Fruit fly (Drosophila melanogaster): ENCODE results near the gene Dtd.

Gene Dtd

dm6 chr3R:11460502-11461358 is 30.9 kb downstream of the Dtd start, which contains the start of gene PGRP-LB (continued):
- no peak for TF ChIP-seq Bdp1 (GFP tag; optimal IDR thresholded peaks at IDR 0.05)
- TF ChIP-seq CG2678 (tag; optimal IDR thresholded peaks at IDR 0.05) = peak; percentile 49
- TF ChIP-seq bbx (GFP tag; IDR thresholded peaks at IDR 0.05; ENCODE audit: partially characterized antibody) = no peak
- TF ChIP-seq CG6272 (GFP tag; IDR thresholded peaks at IDR 0.05) = no peak
- TF ChIP-seq wor (GFP tag; IDR thresholded peaks at IDR 0.05) = no peak
- TF ChIP-seq Xbp1 (GFP tag; optimal IDR thresholded peaks at IDR 0.05) = no peak
- no peak for TF ChIP-seq CG7786 (GFP tag; optimal IDR thresholded peaks at IDR 0.05)
- no peak for TF ChIP-seq CG11723 (GFP tag; optimal IDR thresholded peaks at IDR 0.05)
- TF ChIP-seq Myb (GFP tag; optimal IDR thresholded peaks at IDR 0.05) = peak; percentile 16
- TF ChIP-seq zen (tag; optimal IDR thresholded peaks at IDR 0.05) = no peak
- 0 out of 3 replicates have a peak, but pooled peaks have one; percentile 38 for TF ChIP-seq ken (GFP tag; IDR thresholded peaks at IDR 0.05)
- TF ChIP-seq CG14014 (GFP tag; IDR thresholded peaks at IDR 0.05) = no peak
- no peak for TF ChIP-seq CG10565 (GFP tag; optimal IDR thresholded peaks at IDR 0.05)
- TF ChIP-seq ash1 (GFP tag; optimal IDR thresholded peaks at IDR 0.05) = no peak
- TF ChIP-seq CG10267 (tag; optimal IDR thresholded peaks at IDR 0.05) = no peak
- peak; percentile 36 for TF ChIP-seq mam (GFP tag; optimal IDR thresholded peaks at IDR 0.05)
- no peak for TF ChIP-seq gce (GFP tag; IDR thresholded peaks at IDR 0.05)
- TF ChIP-seq D19A (tag; optimal IDR thresholded peaks at IDR 0.05) = peak; percentile 86
- no peak for TF ChIP-seq CG30431 (GFP tag; optimal IDR thresholded peaks at IDR 0.05)
- no peak for TF ChIP-seq gcm (GFP tag; optimal IDR thresholded peaks at IDR 0.05)
- TF ChIP-seq ro (GFP tag; IDR thresholded peaks at IDR 0.05) = no peak
- no peak for TF ChIP-seq onecut (GFP tag; IDR thresholded peaks at IDR 0.05)
- TF ChIP-seq gcm2 (GFP tag; optimal IDR thresholded peaks at IDR 0.05) = no peak
- TF ChIP-seq peb (GFP tag; IDR thresholded peaks at IDR 0.05) = no peak
- TF ChIP-seq pita (GFP tag; optimal IDR thresholded peaks at IDR 0.05) = no peak
- 0 out of 3 replicates have a peak, but pooled peaks have one; percentile 51 for TF ChIP-seq CG11456 (GFP tag; IDR thresholded peaks at IDR 0.05)
- no peak for TF ChIP-seq CG12744 (GFP tag; optimal IDR thresholded peaks at IDR 0.05)
- no peak for TF ChIP-seq HLHmδ (GFP tag; optimal IDR thresholded peaks at IDR 0.05)
- TF ChIP-seq CG15601 (tag; optimal IDR thresholded peaks at IDR 0.05) = no peak
- TF ChIP-seq Doc3 (GFP tag; IDR thresholded peaks at IDR 0.05; ENCODE audit: partially characterized antibody) = no peak
- TF ChIP-seq chif (GFP tag; optimal IDR thresholded peaks at IDR 0.05) = no peak
- TF ChIP-seq CHES-1-like (GFP tag; optimal IDR thresholded peaks at IDR 0.05) = no peak
- no peak for TF ChIP-seq CG43689 (GFP tag; IDR thresholded peaks at IDR 0.05)
- TF ChIP-seq B-H1 (GFP tag; IDR thresholded peaks at IDR 0.05) = no peak
- TF ChIP-seq slou (GFP tag; optimal IDR thresholded peaks at IDR 0.05) = no peak
- TF ChIP-seq CG34224 (GFP tag; IDR thresholded peaks at IDR 0.05; ENCODE audit: partially characterized antibody) = no peak
- TF ChIP-seq CG1792 (GFP tag; optimal IDR thresholded peaks at IDR 0.05) = no peak
- no peak for TF ChIP-seq NC2β (GFP tag; optimal IDR thresholded peaks at IDR 0.05)
- no peak for TF ChIP-seq Atf-2 (GFP tag; optimal IDR thresholded peaks at IDR 0.05)
- peak; percentile 26 for TF ChIP-seq D19B (GFP tag; optimal IDR thresholded peaks at IDR 0.05)
- TF ChIP-seq Dip2 (GFP tag; IDR thresholded peaks at IDR 0.05) = no peak
- no peak for TF ChIP-seq Mes4 (GFP tag; optimal IDR thresholded peaks at IDR 0.05)
- TF ChIP-seq Hr78 (GFP tag; optimal IDR thresholded peaks at IDR 0.05) = no peak
- peak; percentile 27 for TF ChIP-seq CG7556 (GFP tag; optimal IDR thresholded peaks at IDR 0.05)

Measured in whole organism, embryonic.